Worm (Caenorhabditis elegans) whole organism, midembryonic: Measurements from ENCODE around the gene best-2.

Experiments
- T22C8.4 ChIP-seq: fragments of 200-800 bp; sonication (Bioruptor generic); IDR thresholded peaks from 2 replicates; pipeline ENCODE4 v1.3.6; 2022; ENCODE audit warnings: missing genetic modification characterization, missing compliant biosample characterization
- cog-1 ChIP-seq: sonication (generic microtip); optimal IDR thresholded peaks from 2 replicates; lab custom pipeline; 2016; ENCODE audit warnings: missing genetic modification characterization, missing compliant biosample characterization
- flt-1 ChIP-seq: fragments of 200-800 bp; sonication (Bioruptor generic); IDR thresholded peaks from 2 replicates; pipeline ENCODE4 v1.3.6; 2022; ENCODE audit warnings: missing genetic modification characterization, missing compliant biosample characterization
- klf-2 ChIP-seq: fragments of 200-800 bp; sonication (Bioruptor generic); conservative IDR thresholded peaks from 2 replicates; pipeline ENCODE4 v1.3.6; 2022; ENCODE audit warnings: missing genetic modification reagents, missing genetic modification characterization, missing compliant biosample characterization
- med-1 ChIP-seq: sonication (generic microtip); optimal IDR thresholded peaks from 2 replicates; lab custom pipeline; 2017; ENCODE audit warnings: missing genetic modification characterization, mild to moderate bottlenecking, missing compliant biosample characterization, antibody characterized with exemption, missing genetic modification reagents; ENCODE audit not compliant: insufficient read depth
- ref-1 ChIP-seq: fragments of 200-800 bp; sonication (Bioruptor generic); conservative IDR thresholded peaks from 2 replicates; pipeline ENCODE4 v1.3.6; 2022; ENCODE audit warnings: missing genetic modification reagents, missing genetic modification characterization, missing compliant biosample characterization
- ztf-29 ChIP-seq: fragments of 200-800 bp; sonication (Bioruptor generic); IDR thresholded peaks from 2 replicates; pipeline ENCODE4 v1.3.6; 2022; ENCODE audit warnings: missing genetic modification reagents, missing genetic modification characterization, missing compliant biosample characterization

- no peak for TF ChIP-seq cog-1 (tag; lab: Kevin White, UChicago)
- no peak for TF ChIP-seq klf-2 (GFP tag; lab: Robert Waterston, UW)
- TF ChIP-seq ref-1 (GFP tag; lab: Robert Waterston, UW): no peak
- no peak for TF ChIP-seq ztf-29 (GFP tag; lab: Robert Waterston, UW)
- TF ChIP-seq flt-1: no peak
- no peak for TF ChIP-seq T22C8.4 (GFP tag; lab: Robert Waterston, UW)
- no peak for TF ChIP-seq med-1 (GFP tag; lab: Kevin White, UChicago)
These were observed 34.5 kb downstream of the best-2 start for ce11 chrIV:13078342-13078741.
